Fruit fly (Drosophila melanogaster) whole organism, embryonic: ENCODE measurements around the gene ninaB.
A peak's percentile ranks its signal among the peaks of the same experiment; 100 is the strongest.

Experiments used
- CG10209 ChIP-seq: fragments of 200-800 bp; sonication (Bioruptor generic); optimal IDR thresholded peaks from 3 replicates; lab custom pipeline; 2017; ENCODE audit warnings: missing biosample characterization, mild to moderate bottlenecking, missing genetic modification characterization, missing genetic modification reagents
- CG10462 ChIP-seq: fragments of 200-800 bp; sonication (Bioruptor generic); optimal IDR thresholded peaks from 2 replicates; lab custom pipeline; 2016; ENCODE audit warnings: missing biosample characterization, missing genetic modification characterization
- CG11093 ChIP-seq: fragments of 200-800 bp; sonication (Bioruptor generic); IDR thresholded peaks from 3 replicates; pipeline ENCODE4 v1.3.6; 2022; ENCODE audit warnings: missing biosample characterization, missing genetic modification characterization
- CG11504 ChIP-seq: fragments of 200-800 bp; sonication (Bioruptor generic); optimal IDR thresholded peaks from 3 replicates; lab custom pipeline; 2019; ENCODE audit warnings: missing biosample characterization, mild to moderate bottlenecking, missing genetic modification characterization, moderate library complexity
- CG12071 ChIP-seq: fragments of 200-800 bp; sonication (Bioruptor generic); optimal IDR thresholded peaks from 3 replicates; lab custom pipeline; 2018; ENCODE audit warnings: missing biosample characterization, mild to moderate bottlenecking, missing genetic modification characterization
- CG12744 ChIP-seq: fragments of 200-800 bp; sonication (Bioruptor generic); optimal IDR thresholded peaks from 2 replicates; lab custom pipeline; 2016; ENCODE audit warnings: missing biosample characterization, missing genetic modification characterization
- CG13424 ChIP-seq: fragments of 200-800 bp; sonication (Bioruptor generic); optimal IDR thresholded peaks from 2 replicates; lab custom pipeline; 2019; ENCODE audit warnings: missing biosample characterization, mild to moderate bottlenecking, missing genetic modification characterization, moderate library complexity
- CG13894 ChIP-seq: fragments of 200-800 bp; sonication (Bioruptor generic); optimal IDR thresholded peaks from 3 replicates; lab custom pipeline; 2018; ENCODE audit warnings: missing biosample characterization, mild to moderate bottlenecking, missing genetic modification characterization, moderate library complexity
- CG14441 ChIP-seq: fragments of 200-800 bp; sonication (Bioruptor generic); IDR thresholded peaks from 2 replicates; pipeline ENCODE4 v1.3.6; 2022; ENCODE audit warnings: missing biosample characterization, missing genetic modification characterization
- CG1529 ChIP-seq: fragments of 200-800 bp; sonication (Bioruptor generic); optimal IDR thresholded peaks from 3 replicates; lab custom pipeline; 2018; ENCODE audit warnings: missing biosample characterization, missing genetic modification characterization
- CG17568 ChIP-seq: fragments of 200-800 bp; sonication (Bioruptor generic); optimal IDR thresholded peaks from 2 replicates; lab custom pipeline; 2018; ENCODE audit warnings: missing biosample characterization, mild to moderate bottlenecking, missing genetic modification characterization, moderate library complexity
- CG31365 ChIP-seq: fragments of 200-800 bp; sonication (Bioruptor generic); optimal IDR thresholded peaks from 2 replicates; lab custom pipeline; 2018; ENCODE audit warnings: missing biosample characterization, mild to moderate bottlenecking, missing genetic modification characterization
- CG33557 ChIP-seq: fragments of 200-800 bp; sonication (Bioruptor generic); optimal IDR thresholded peaks from 2 replicates; lab custom pipeline; 2019; ENCODE audit warnings: missing biosample characterization, mild to moderate bottlenecking, missing genetic modification characterization, moderate library complexity
- CG42726 ChIP-seq: fragments of 200-800 bp; sonication (Bioruptor generic); IDR thresholded peaks from 2 replicates; pipeline ENCODE4 v1.3.6; 2022; ENCODE audit warnings: missing biosample characterization, missing genetic modification characterization; ENCODE audit not compliant: partially characterized antibody
- CG4328 ChIP-seq: fragments of 200-800 bp; sonication (Bioruptor generic); optimal IDR thresholded peaks from 3 replicates; lab custom pipeline; 2017; ENCODE audit warnings: missing biosample characterization, missing genetic modification reagents, missing genetic modification characterization
- CG4730 ChIP-seq: fragments of 200-800 bp; sonication (Bioruptor generic); IDR thresholded peaks from 2 replicates; pipeline ENCODE4 v1.3.6; 2022; ENCODE audit warnings: missing biosample characterization, missing genetic modification characterization
- CG5953 ChIP-seq: fragments of 200-800 bp; sonication (Bioruptor generic); IDR thresholded peaks from 2 replicates; pipeline ENCODE4 v1.3.6; 2022; ENCODE audit warnings: missing biosample characterization, missing genetic modification characterization
- CG8089 ChIP-seq: fragments of 200-800 bp; sonication (Bioruptor generic); optimal IDR thresholded peaks from 3 replicates; lab custom pipeline; 2016; ENCODE audit warnings: missing biosample characterization, missing genetic modification characterization
- CG8281 ChIP-seq: fragments of 200-800 bp; sonication (Bioruptor generic); optimal IDR thresholded peaks from 2 replicates; lab custom pipeline; 2018; ENCODE audit warnings: missing biosample characterization, mild to moderate bottlenecking, missing genetic modification characterization, moderate library complexity
- Camta ChIP-seq: fragments of 200-800 bp; sonication (Bioruptor generic); optimal IDR thresholded peaks from 2 replicates; lab custom pipeline; 2016; ENCODE audit warnings: missing biosample characterization, missing genetic modification characterization
- CoRest ChIP-seq: fragments of 200-800 bp; sonication (Bioruptor generic); optimal IDR thresholded peaks from 3 replicates; lab custom pipeline; 2018; ENCODE audit warnings: missing biosample characterization, mild to moderate bottlenecking, missing genetic modification characterization, moderate library complexity
- D19B ChIP-seq: fragments of 200-800 bp; sonication (Bioruptor generic); optimal IDR thresholded peaks from 2 replicates; lab custom pipeline; 2017; ENCODE audit warnings: missing biosample characterization, mild to moderate bottlenecking, missing genetic modification characterization
- Dip3 ChIP-seq: fragments of 200-800 bp; sonication (Bioruptor generic); optimal IDR thresholded peaks from 3 replicates; lab custom pipeline; 2016; ENCODE audit warnings: missing biosample characterization, missing genetic modification characterization
- E2f2 ChIP-seq: fragments of 200-800 bp; sonication (Bioruptor generic); IDR thresholded peaks from 2 replicates; pipeline ENCODE4 v1.3.6; 2022; ENCODE audit warnings: missing biosample characterization, missing genetic modification characterization
- Gsc ChIP-seq: fragments of 200-800 bp; sonication (Bioruptor generic); IDR thresholded peaks from 2 replicates; pipeline ENCODE4 v1.3.6; 2022; ENCODE audit warnings: missing biosample characterization, missing genetic modification characterization
- H2.0 ChIP-seq: fragments of 200-800 bp; sonication (Bioruptor generic); IDR thresholded peaks from 2 replicates; pipeline ENCODE4 v1.3.6; 2022; ENCODE audit warnings: missing biosample characterization, missing genetic modification characterization
- HLH3B ChIP-seq: fragments of 200-800 bp; sonication (Bioruptor generic); IDR thresholded peaks from 2 replicates; pipeline ENCODE4 v1.3.6; 2022; ENCODE audit warnings: missing biosample characterization, missing genetic modification characterization
- Hsf ChIP-seq: fragments of 200-800 bp; sonication (Bioruptor generic); optimal IDR thresholded peaks from 3 replicates; lab custom pipeline; 2016; ENCODE audit warnings: missing biosample characterization, missing genetic modification characterization
- Mes4 ChIP-seq: fragments of 200-800 bp; sonication (Bioruptor generic); optimal IDR thresholded peaks from 2 replicates; lab custom pipeline; 2016; ENCODE audit warnings: missing biosample characterization, missing genetic modification characterization
- Optix ChIP-seq: fragments of 200-800 bp; sonication (Bioruptor generic); IDR thresholded peaks from 3 replicates; pipeline ENCODE4 v1.3.6; 2022; ENCODE audit warnings: missing biosample characterization, missing genetic modification characterization
- Ravus ChIP-seq: fragments of 200-800 bp; sonication (Bioruptor generic); IDR thresholded peaks from 2 replicates; pipeline ENCODE4 v1.3.6; 2022; ENCODE audit warnings: missing biosample characterization, missing genetic modification characterization
- Sin3A ChIP-seq: fragments of >200 bp; optimal IDR thresholded peaks from 2 replicates; lab custom pipeline; 2018
- Sox100B ChIP-seq: fragments of 200-800 bp; sonication (Bioruptor generic); optimal IDR thresholded peaks from 3 replicates; lab custom pipeline; 2018; ENCODE audit warnings: missing biosample characterization, mild to moderate bottlenecking, missing genetic modification characterization
- Tbp ChIP-seq: fragments of >200 bp; optimal IDR thresholded peaks from 2 replicates; lab custom pipeline; 2018; ENCODE audit warnings: missing biosample characterization, missing genetic modification characterization
- dm ChIP-seq: fragments of 200-800 bp; sonication (Bioruptor generic); optimal IDR thresholded peaks from 3 replicates; lab custom pipeline; 2016; ENCODE audit warnings: missing biosample characterization, missing genetic modification characterization
- ewg ChIP-seq: fragments of 200-800 bp; sonication (Bioruptor generic); optimal IDR thresholded peaks from 3 replicates; lab custom pipeline; 2017; ENCODE audit warnings: mild to moderate bottlenecking, missing biosample characterization, missing genetic modification reagents, missing genetic modification characterization
- gfzf ChIP-seq: fragments of 200-800 bp; sonication (Bioruptor generic); optimal IDR thresholded peaks from 2 replicates; lab custom pipeline; 2016; ENCODE audit warnings: missing biosample characterization, mild to moderate bottlenecking, missing genetic modification characterization, moderate library complexity
- hkb ChIP-seq, 2 experiments: fragments of 200-800 bp in 1 of 2; fragments of >200 bp in 1 of 2; sonication (Bioruptor generic) in 1 of 2; IDR thresholded peaks in 1 of 2; optimal IDR thresholded peaks in 1 of 2; 2 replicates each; pipeline versions ENCODE4 v1.3.6 to Lab custom; 2017 to 2022; ENCODE audit warnings: missing biosample characterization in 1 of 2, missing genetic modification characterization in 1 of 2
- knrl ChIP-seq: fragments of 200-800 bp; sonication (Bioruptor generic); IDR thresholded peaks from 3 replicates; pipeline ENCODE4 v1.3.6; 2022; ENCODE audit warnings: missing biosample characterization, missing genetic modification characterization; ENCODE audit not compliant: partially characterized antibody
- lbe ChIP-seq: fragments of 200-800 bp; sonication (Bioruptor generic); optimal IDR thresholded peaks from 2 replicates; lab custom pipeline; 2016; ENCODE audit warnings: missing biosample characterization, mild to moderate bottlenecking, missing genetic modification characterization
- lmd ChIP-seq: fragments of 200-800 bp; sonication (Bioruptor generic); IDR thresholded peaks from 2 replicates; pipeline ENCODE4 v1.3.6; 2022; ENCODE audit warnings: missing biosample characterization, missing genetic modification characterization
- psq ChIP-seq: fragments of 200-800 bp; sonication (Bioruptor generic); optimal IDR thresholded peaks from 2 replicates; lab custom pipeline; 2017; ENCODE audit warnings: missing biosample characterization, missing genetic modification characterization
- row ChIP-seq: fragments of 200-800 bp; sonication (Bioruptor generic); IDR thresholded peaks from 3 replicates; pipeline ENCODE4 v1.3.6; 2022; ENCODE audit warnings: missing biosample characterization, missing genetic modification characterization
- sc ChIP-seq, 3 experiments: fragments of >200 bp in 2 of 3; fragments of 200-800 bp in 1 of 3; sonication (Bioruptor generic) in 1 of 3; optimal IDR thresholded peaks; 2 replicates in 2 of 3; 3 replicates in 1 of 3; lab custom pipeline; 2017; ENCODE audit warnings: mild to moderate bottlenecking in 1 of 3, missing biosample characterization in 1 of 3, missing genetic modification characterization in 1 of 3, missing genetic modification reagents in 1 of 3
- slbo ChIP-seq: fragments of 200-800 bp; sonication (Bioruptor generic); IDR thresholded peaks from 2 replicates; pipeline ENCODE4 v1.3.6; 2022; ENCODE audit warnings: missing biosample characterization, missing genetic modification characterization
- tna ChIP-seq: fragments of 200-800 bp; sonication (Bioruptor generic); IDR thresholded peaks from 2 replicates; pipeline ENCODE4 v1.3.6; 2022; ENCODE audit warnings: missing biosample characterization, missing genetic modification characterization; ENCODE audit not compliant: partially characterized antibody
- usp ChIP-seq: fragments of >200 bp; optimal IDR thresholded peaks from 2 replicates; lab custom pipeline; 2017; ENCODE audit warnings: missing biosample characterization, missing genetic modification characterization
- vvl ChIP-seq: fragments of 200-800 bp; sonication (Bioruptor generic); IDR thresholded peaks from 2 replicates; pipeline ENCODE4 v1.3.6; 2022; ENCODE audit warnings: missing biosample characterization, missing genetic modification characterization
- yki ChIP-seq: fragments of >200 bp; optimal IDR thresholded peaks from 3 replicates; lab custom pipeline; 2018

ninaB gene

DNA sequence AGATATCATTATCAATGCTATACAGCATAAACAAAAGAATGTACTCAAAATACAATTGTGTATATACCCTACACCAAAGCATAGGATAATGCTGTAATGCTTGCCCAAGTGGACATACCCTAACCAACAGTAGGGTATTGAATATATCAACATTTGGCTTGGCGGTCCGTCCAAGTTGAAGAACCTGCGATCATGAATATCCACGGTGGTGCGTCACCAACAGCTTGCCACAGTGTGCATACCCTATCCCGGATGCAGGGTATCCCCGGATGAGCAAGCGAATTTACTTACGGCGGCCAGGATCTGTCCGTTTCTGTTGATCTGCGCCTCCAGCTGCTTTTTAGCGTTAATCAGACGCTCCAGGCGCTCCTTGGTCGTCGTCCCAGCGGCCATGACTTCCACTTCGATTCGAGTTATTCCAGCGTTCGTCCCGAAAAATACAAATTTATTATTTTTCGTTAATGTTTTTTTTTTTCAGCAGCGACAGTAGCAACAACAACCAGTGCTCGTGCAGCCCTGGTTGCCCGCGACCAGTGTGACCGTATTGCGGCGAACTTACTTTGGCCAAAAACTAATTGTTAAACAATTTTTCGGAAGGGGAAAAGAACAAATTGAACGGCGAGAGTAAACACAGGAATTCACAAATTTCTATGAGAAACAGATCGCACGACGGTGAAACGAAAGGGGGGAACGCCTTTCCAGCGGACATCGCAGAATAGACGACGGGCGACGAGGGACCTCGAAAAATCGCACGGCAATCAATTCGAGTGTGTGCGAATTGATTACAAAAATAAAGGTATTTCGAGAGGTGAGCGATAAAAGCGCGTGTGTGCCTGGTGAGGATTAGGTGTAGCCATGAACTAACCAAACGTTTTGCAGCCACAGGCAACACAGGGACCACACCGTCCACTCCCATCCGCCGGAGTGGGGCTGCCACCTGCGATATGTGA, 24.0 kb upstream of the ninaB start, which contains the start of the genes Lkb1 and CG9588 (continued):
- TF ChIP-seq CG10462 (GFP tag; lab: Kevin White, UChicago): no peak
- TF ChIP-seq CoRest (tag; lab: Kevin White, UChicago): peak; percentile 27
- peak; percentile 12 for TF ChIP-seq Camta
- TF ChIP-seq row: peak; percentile 81
- no peak for TF ChIP-seq CG31365 (tag; lab: Kevin White, UChicago)
- TF ChIP-seq ewg: peak; percentile 39
- TF ChIP-seq dm (GFP tag; lab: Kevin White, UChicago): peak; percentile 13
- TF ChIP-seq slbo (GFP tag; lab: Robert Waterston, UW): peak; percentile 90
- TF ChIP-seq CG4730: peak; percentile 60
- peak; percentile 32; the same call in 1 of the 2 replicates for TF ChIP-seq E2f2 (GFP tag; lab: Robert Waterston, UW)
- no peak for TF ChIP-seq CG13894 (tag; lab: Kevin White, UChicago)
- TF ChIP-seq H2.0 (GFP tag; lab: Robert Waterston, UW): peak; percentile 80
- TF ChIP-seq CG33557 (GFP tag; lab: Kevin White, UChicago): peak; percentile 10
- peak; percentile 81; the same call in 2 of the 3 replicates for TF ChIP-seq CG11093 (GFP tag; lab: Robert Waterston, UW)
- TF ChIP-seq CG12744 (GFP tag; lab: Kevin White, UChicago): no peak
- TF ChIP-seq psq: no peak
- peak; percentile 67 for TF ChIP-seq Dip3 (GFP tag; lab: Kevin White, UChicago)
- TF ChIP-seq Sox100B (GFP tag; lab: Kevin White, UChicago): no peak
- no peak for TF ChIP-seq yki (lab: Kevin White, UChicago)
- no peak for TF ChIP-seq CG1529 (GFP tag; lab: Kevin White, UChicago)
- no peak for TF ChIP-seq CG42726
- no peak for TF ChIP-seq Tbp (GFP tag; lab: Kevin White, UChicago)
- TF ChIP-seq CG10209 (GFP tag; lab: Kevin White, UChicago): peak; percentile 43
- TF ChIP-seq CG12071 (GFP tag; lab: Kevin White, UChicago): no peak
- TF ChIP-seq hkb (optimal IDR thresholded peaks at IDR 0.05; lab: Kevin White, UChicago): no peak
- TF ChIP-seq hkb (GFP tag; IDR thresholded peaks at IDR 0.05; lab: Robert Waterston, UW): peak; percentile 78
- peak; percentile 56 for TF ChIP-seq Gsc (GFP tag; lab: Robert Waterston, UW)
- no peak for TF ChIP-seq sc (optimal IDR thresholded peaks at IDR 0.05; lab: Kevin White, UChicago)
- no peak for TF ChIP-seq sc (GFP tag; optimal IDR thresholded peaks at IDR 0.05; lab: Kevin White, UChicago)
- TF ChIP-seq usp (GFP tag; lab: Kevin White, UChicago): no peak
- peak; percentile 33 for TF ChIP-seq Sin3A (lab: Kevin White, UChicago)
- no peak for TF ChIP-seq CG17568 (GFP tag; lab: Kevin White, UChicago)
- no peak for TF ChIP-seq CG8281 (tag; lab: Kevin White, UChicago)
- no peak for TF ChIP-seq CG8089 (GFP tag; lab: Kevin White, UChicago)
- peak; percentile 55 for TF ChIP-seq D19B (GFP tag; lab: Kevin White, UChicago)
- no peak for TF ChIP-seq Mes4 (GFP tag; lab: Kevin White, UChicago)
- TF ChIP-seq Hsf (GFP tag; lab: Kevin White, UChicago): peak; percentile 56
- TF ChIP-seq lmd (GFP tag; lab: Robert Waterston, UW): peak; percentile 82
- peak; percentile 0 for TF ChIP-seq CG13424
- peak; percentile 86 for TF ChIP-seq gfzf (GFP tag; lab: Kevin White, UChicago)
- peak; percentile 77 for TF ChIP-seq CG5953
- TF ChIP-seq CG4328 (GFP tag; lab: Kevin White, UChicago): no peak
- peak; percentile 83 for TF ChIP-seq CG14441 (GFP tag; lab: Robert Waterston, UW)
- TF ChIP-seq tna (GFP tag; lab: Robert Waterston, UW): no peak
- TF ChIP-seq HLH3B (GFP tag; lab: Robert Waterston, UW): peak; percentile 68
- TF ChIP-seq lbe (GFP tag; lab: Kevin White, UChicago): no peak
- no peak; the same call in 2 of the 3 replicates for TF ChIP-seq knrl (GFP tag; lab: Robert Waterston, UW)
- peak; percentile 77 for TF ChIP-seq Optix (GFP tag; lab: Robert Waterston, UW)
- TF ChIP-seq CG11504: peak; percentile 17
- peak; percentile 87 for TF ChIP-seq vvl
- TF ChIP-seq Ravus (GFP tag; lab: Robert Waterston, UW): no peak; the same call in 1 of the 2 replicates
